Fruit fly (Drosophila melanogaster) whole organism, prepupa: ENCODE results near the gene BTBD9.

Source experiments
- CG10631 ChIP-seq: fragments of 200-800 bp; sonication (Bioruptor generic); optimal IDR thresholded peaks from 2 replicates; lab custom pipeline; 2016; ENCODE audit warnings: missing biosample characterization, missing genetic modification characterization
- CG10669 ChIP-seq: fragments of 200-800 bp; sonication (Bioruptor generic); optimal IDR thresholded peaks from 3 replicates; lab custom pipeline; 2018; ENCODE audit warnings: missing biosample characterization, mild to moderate bottlenecking, missing genetic modification characterization, moderate library complexity
- CG11902 ChIP-seq: fragments of 200-800 bp; sonication (Bioruptor generic); optimal IDR thresholded peaks from 3 replicates; lab custom pipeline; 2016; ENCODE audit warnings: missing biosample characterization, missing genetic modification characterization
- CG15336 ChIP-seq: fragments of 200-800 bp; sonication (Bioruptor generic); IDR thresholded peaks from 2 replicates; pipeline ENCODE4 v1.3.6; 2022; ENCODE audit warnings: missing biosample characterization, missing genetic modification characterization
- CG1621 ChIP-seq: fragments of 200-800 bp; sonication (Bioruptor generic); optimal IDR thresholded peaks from 3 replicates; lab custom pipeline; 2018; ENCODE audit warnings: missing biosample characterization, mild to moderate bottlenecking, missing genetic modification characterization
- CG16779 ChIP-seq: fragments of 200-800 bp; sonication (Bioruptor generic); optimal IDR thresholded peaks from 3 replicates; lab custom pipeline; 2017; ENCODE audit warnings: missing biosample characterization, mild to moderate bottlenecking, missing genetic modification characterization
- CG3032 ChIP-seq: fragments of 200-800 bp; optimal IDR thresholded peaks from 2 replicates; lab custom pipeline; 2019; ENCODE audit warnings: missing biosample characterization, mild to moderate bottlenecking, missing genetic modification characterization, moderate library complexity
- CG31627 ChIP-seq: fragments of 200-800 bp; sonication (Bioruptor generic); optimal IDR thresholded peaks from 3 replicates; lab custom pipeline; 2016; ENCODE audit warnings: missing biosample characterization, missing genetic modification characterization
- CG32006 ChIP-seq: fragments of 200-800 bp; sonication (Bioruptor generic); optimal IDR thresholded peaks from 3 replicates; lab custom pipeline; 2017; ENCODE audit warnings: missing biosample characterization, mild to moderate bottlenecking, missing genetic modification characterization
- CG34406 ChIP-seq: fragments of 200-800 bp; sonication (Bioruptor generic); optimal IDR thresholded peaks from 3 replicates; lab custom pipeline; 2016; ENCODE audit warnings: missing biosample characterization, missing genetic modification characterization
- CG3919 ChIP-seq: fragments of 200-800 bp; sonication (Bioruptor generic); optimal IDR thresholded peaks from 3 replicates; lab custom pipeline; 2016; ENCODE audit warnings: missing biosample characterization, missing genetic modification characterization
- CG6163 ChIP-seq: fragments of 200-800 bp; sonication (Bioruptor generic); IDR thresholded peaks from 3 replicates; pipeline ENCODE4 v1.3.6; 2022; ENCODE audit warnings: missing biosample characterization, missing genetic modification characterization
- CG6792 ChIP-seq: fragments of 200-800 bp; sonication (Bioruptor generic); optimal IDR thresholded peaks from 3 replicates; lab custom pipeline; 2016; ENCODE audit warnings: missing biosample characterization, missing genetic modification characterization
- CG6808 ChIP-seq: fragments of 200-800 bp; sonication (Bioruptor generic); optimal IDR thresholded peaks from 3 replicates; lab custom pipeline; 2017; ENCODE audit warnings: missing biosample characterization, missing genetic modification characterization, mild to moderate bottlenecking, moderate library complexity, missing genetic modification reagents
- CG6854 ChIP-seq: fragments of 200-800 bp; sonication (Bioruptor generic); optimal IDR thresholded peaks from 2 replicates; lab custom pipeline; 2017; ENCODE audit warnings: missing biosample characterization, mild to moderate bottlenecking, missing genetic modification characterization
- CG7368 ChIP-seq: fragments of 200-800 bp; sonication (Bioruptor generic); optimal IDR thresholded peaks from 3 replicates; lab custom pipeline; 2016; ENCODE audit warnings: missing biosample characterization, missing genetic modification characterization
- CG8119 ChIP-seq: fragments of 200-800 bp; sonication (Bioruptor generic); IDR thresholded peaks from 3 replicates; pipeline ENCODE4 v1.3.6; 2022; ENCODE audit warnings: missing biosample characterization, missing genetic modification characterization
- CG8319 ChIP-seq: fragments of 200-800 bp; sonication (Bioruptor generic); optimal IDR thresholded peaks from 3 replicates; lab custom pipeline; 2016; ENCODE audit warnings: missing biosample characterization, missing genetic modification characterization
- CG8632 ChIP-seq: fragments of 200-800 bp; sonication (Bioruptor generic); optimal IDR thresholded peaks from 3 replicates; lab custom pipeline; 2016; ENCODE audit warnings: missing biosample characterization, missing genetic modification characterization
- CG9139 ChIP-seq: fragments of 200-800 bp; sonication (Bioruptor generic); optimal IDR thresholded peaks from 3 replicates; lab custom pipeline; 2017; ENCODE audit warnings: missing biosample characterization, mild to moderate bottlenecking, missing genetic modification characterization
- Eip78C ChIP-seq: fragments of 200-800 bp; sonication (Bioruptor generic); peaks from one replicate; lab custom pipeline; 2016; ENCODE audit warnings: missing biosample characterization, missing genetic modification characterization
- Eip93F ChIP-seq: fragments of 200-800 bp; sonication (Bioruptor generic); optimal IDR thresholded peaks from 2 replicates; lab custom pipeline; 2016; ENCODE audit warnings: missing biosample characterization, mild to moderate bottlenecking, missing genetic modification characterization
- Ets21C ChIP-seq: fragments of 200-800 bp; sonication (Bioruptor generic); optimal IDR thresholded peaks from 3 replicates; lab custom pipeline; 2016; ENCODE audit warnings: missing biosample characterization, missing genetic modification characterization
- Ets96B ChIP-seq: fragments of 200-800 bp; optimal IDR thresholded peaks from 2 replicates; lab custom pipeline; 2019; ENCODE audit warnings: missing biosample characterization, mild to moderate bottlenecking, missing genetic modification characterization, moderate library complexity
- Gug ChIP-seq: fragments of 200-800 bp; sonication (Bioruptor generic); IDR thresholded peaks from 2 replicates; pipeline ENCODE4 v1.3.6; 2022; ENCODE audit warnings: missing biosample characterization, missing genetic modification characterization
- Hr38 ChIP-seq: sonication (Bioruptor generic); optimal IDR thresholded peaks from 2 replicates; lab custom pipeline; 2016; ENCODE audit warnings: missing biosample characterization, missing genetic modification characterization
- Hr39 ChIP-seq: fragments of 200-800 bp; sonication (Bioruptor generic); optimal IDR thresholded peaks from 2 replicates; lab custom pipeline; 2016; ENCODE audit warnings: missing biosample characterization, missing genetic modification characterization
- Hr4 ChIP-seq: fragments of 200-800 bp; sonication (Bioruptor generic); optimal IDR thresholded peaks from 3 replicates; lab custom pipeline; 2016; ENCODE audit warnings: missing biosample characterization, missing genetic modification characterization
- OdsH ChIP-seq: fragments of 200-800 bp; sonication (Bioruptor generic); optimal IDR thresholded peaks from 3 replicates; lab custom pipeline; 2016; ENCODE audit warnings: missing biosample characterization, missing genetic modification characterization
- Smox ChIP-seq: fragments of 200-800 bp; sonication (Bioruptor generic); optimal IDR thresholded peaks from 3 replicates; lab custom pipeline; 2016; ENCODE audit warnings: missing biosample characterization, missing genetic modification characterization
- Sox102F ChIP-seq: fragments of 200-800 bp; sonication (Bioruptor generic); optimal IDR thresholded peaks from 2 replicates; lab custom pipeline; 2016; ENCODE audit warnings: missing biosample characterization, mild to moderate bottlenecking, missing genetic modification characterization
- Sox14 ChIP-seq: fragments of 200-800 bp; sonication (Bioruptor generic); optimal IDR thresholded peaks from 3 replicates; lab custom pipeline; 2016; ENCODE audit warnings: missing biosample characterization, missing genetic modification characterization
- Sox15 ChIP-seq: fragments of 200-800 bp; sonication (Bioruptor generic); optimal IDR thresholded peaks from 3 replicates; lab custom pipeline; 2016; ENCODE audit warnings: missing biosample characterization, missing genetic modification characterization
- achi ChIP-seq: fragments of 200-800 bp; sonication (Bioruptor generic); optimal IDR thresholded peaks from 3 replicates; lab custom pipeline; 2016; ENCODE audit warnings: missing biosample characterization, missing genetic modification characterization
- acj6 ChIP-seq: fragments of 200-800 bp; sonication (Bioruptor generic); optimal IDR thresholded peaks from 3 replicates; lab custom pipeline; 2016; ENCODE audit warnings: missing biosample characterization, missing genetic modification characterization
- cyc ChIP-seq: fragments of 200-800 bp; sonication (Bioruptor generic); optimal IDR thresholded peaks from 3 replicates; lab custom pipeline; 2016; ENCODE audit warnings: missing biosample characterization, missing genetic modification characterization
- dac ChIP-seq: fragments of 200-800 bp; sonication (Bioruptor generic); optimal IDR thresholded peaks from 2 replicates; lab custom pipeline; 2017; ENCODE audit warnings: missing biosample characterization, mild to moderate bottlenecking, missing genetic modification characterization
- eg ChIP-seq: fragments of 200-800 bp; sonication (Bioruptor generic); IDR thresholded peaks from 3 replicates; pipeline ENCODE4 v1.3.6; 2022; ENCODE audit warnings: missing biosample characterization, missing genetic modification characterization
- esn ChIP-seq: fragments of 200-800 bp; sonication (Bioruptor generic); optimal IDR thresholded peaks from 2 replicates; lab custom pipeline; 2016; ENCODE audit warnings: missing biosample characterization, mild to moderate bottlenecking, missing genetic modification characterization, moderate library complexity
- fd85E ChIP-seq: fragments of 200-800 bp; sonication (Bioruptor generic); optimal IDR thresholded peaks from 3 replicates; lab custom pipeline; 2016; ENCODE audit warnings: missing biosample characterization, missing genetic modification characterization
- fkh ChIP-seq: fragments of 200-800 bp; sonication (Bioruptor generic); optimal IDR thresholded peaks from 3 replicates; lab custom pipeline; 2017; ENCODE audit warnings: missing biosample characterization, mild to moderate bottlenecking, missing genetic modification characterization, moderate library complexity
- net ChIP-seq: fragments of 200-800 bp; sonication (Bioruptor generic); optimal IDR thresholded peaks from 3 replicates; lab custom pipeline; 2016; ENCODE audit warnings: missing biosample characterization, missing genetic modification characterization
- salr ChIP-seq, 2 experiments: fragments of 200-800 bp; sonication (Bioruptor generic); optimal IDR thresholded peaks; 3 replicates each; lab custom pipeline; 2016 to 2018; ENCODE audit warnings: missing biosample characterization in 2 of 2, missing genetic modification characterization in 2 of 2, mild to moderate bottlenecking in 1 of 2
- spab ChIP-seq: fragments of 200-800 bp; sonication (Bioruptor generic); optimal IDR thresholded peaks from 2 replicates; lab custom pipeline; 2017; ENCODE audit warnings: missing biosample characterization, mild to moderate bottlenecking, missing genetic modification characterization, missing genetic modification reagents
- ss ChIP-seq, 2 experiments: fragments of 200-800 bp; sonication (Bioruptor generic); optimal IDR thresholded peaks; 2 replicates in 1 of 2; 3 replicates in 1 of 2; lab custom pipeline; 2017 to 2018; ENCODE audit warnings: mild to moderate bottlenecking in 2 of 2, missing biosample characterization in 2 of 2, missing genetic modification characterization in 2 of 2, moderate library complexity in 1 of 2
- svp ChIP-seq: fragments of 200-800 bp; sonication (Bioruptor generic); peaks from one replicate; lab custom pipeline; 2016; ENCODE audit warnings: missing biosample characterization, missing genetic modification characterization
- topi ChIP-seq: fragments of 200-800 bp; sonication (Bioruptor generic); optimal IDR thresholded peaks from 3 replicates; lab custom pipeline; 2016; ENCODE audit warnings: missing biosample characterization, missing genetic modification characterization

BTBD9 gene

DNA sequence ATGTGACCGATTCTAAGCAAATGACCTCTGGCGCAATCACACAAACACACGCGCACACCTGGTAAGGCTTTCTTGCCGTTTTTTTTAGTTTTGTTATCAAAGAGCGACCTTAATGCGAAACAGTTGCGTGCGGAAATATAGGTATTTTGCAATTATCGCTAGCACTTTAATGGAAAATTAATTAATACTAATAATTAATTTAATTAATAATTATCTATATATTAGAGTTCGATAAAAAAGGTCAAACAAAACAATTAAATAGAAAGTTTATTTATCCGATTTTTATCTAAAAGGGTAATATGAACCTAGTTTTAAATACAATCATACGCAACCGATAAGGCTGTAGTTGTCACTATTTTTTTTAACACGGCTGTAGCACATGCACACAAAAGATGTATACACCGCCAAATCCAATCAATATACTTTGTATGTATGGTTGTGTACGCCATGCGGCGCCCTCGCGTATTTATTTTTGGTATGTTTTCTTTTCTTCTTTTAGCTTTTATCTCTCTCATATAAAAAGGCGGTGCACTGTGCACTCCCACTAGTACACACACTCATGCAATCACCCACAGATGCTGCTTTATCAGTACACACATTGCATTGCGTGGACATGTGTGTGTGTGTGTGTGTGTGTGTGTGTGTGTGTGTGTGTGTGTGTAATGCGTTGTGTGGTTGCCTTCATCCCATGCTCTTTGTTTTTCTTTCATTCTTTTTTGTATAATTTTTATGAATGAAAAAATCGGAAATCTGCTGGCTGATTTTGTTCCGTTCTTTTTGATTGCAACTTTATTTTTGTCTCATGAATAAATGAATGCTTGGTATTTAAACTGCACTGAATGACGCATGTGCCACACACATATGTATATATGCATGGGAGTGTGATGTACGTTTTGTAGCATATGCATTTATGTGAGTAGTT, 34.4 kb downstream of the BTBD9 start (continued):
- TF ChIP-seq esn (GFP tag; lab: Kevin White, UChicago): peak; percentile 49
- TF ChIP-seq Sox15 (GFP tag; lab: Kevin White, UChicago): peak; percentile 27
- peak; percentile 7 to 47 for TF ChIP-seq ss (GFP tag; optimal IDR thresholded peaks at IDR 0.05; lab: Kevin White, UChicago)
- no peak for TF ChIP-seq dac (GFP tag; lab: Kevin White, UChicago)
- no peak for TF ChIP-seq Sox102F
- no peak for TF ChIP-seq fd85E (GFP tag; lab: Kevin White, UChicago)
- TF ChIP-seq fkh (GFP tag; lab: Kevin White, UChicago): peak; percentile 32
- TF ChIP-seq CG6808: peak; percentile 9
- peak; percentile 28 for TF ChIP-seq Hr4 (GFP tag; lab: Kevin White, UChicago)

- TF ChIP-seq svp (GFP tag; lab: Kevin White, UChicago) (peak; percentile 65), CG34406 (GFP tag; lab: Kevin White, UChicago) (no peak), CG6792 (GFP tag; lab: Kevin White, UChicago) (no peak), achi (GFP tag; lab: Kevin White, UChicago) (peak; percentile 4), CG8119 (no peak; the same call in 2 of the 3 replicates), OdsH (GFP tag; lab: Kevin White, UChicago) (peak; percentile 5), CG32006 (peak; percentile 13), Hr4 (GFP tag; lab: Kevin White, UChicago) (peak; percentile 48), acj6 (peak; percentile 28), Eip78C (peak; percentile 51), fkh (GFP tag; lab: Kevin White, UChicago) (no peak), CG11902 (GFP tag; lab: Kevin White, UChicago) (no peak), topi (peak; percentile 14), Ets96B (no peak), Sox15 (GFP tag; lab: Kevin White, UChicago) (no peak), CG1621 (tag; lab: Kevin White, UChicago) (no peak), Sox14 (GFP tag; lab: Kevin White, UChicago) (peak; percentile 15), CG7368 (GFP tag; lab: Kevin White, UChicago) (no peak), esn (GFP tag; lab: Kevin White, UChicago) (peak; percentile 37), CG6808 (no peak), CG10631 (no peak), CG3919 (GFP tag; lab: Kevin White, UChicago) (no peak), CG16779 (tag; lab: Kevin White, UChicago) (no peak), CG3032 (tag; lab: Kevin White, UChicago) (no peak), CG6163 (GFP tag; lab: Robert Waterston, UW) (peak; percentile 64; the same call in 2 of the 3 replicates), Hr39 (GFP tag; lab: Kevin White, UChicago) (peak; percentile 46), cyc (GFP tag; lab: Kevin White, UChicago) (peak; percentile 30), salr (GFP tag; optimal IDR thresholded peaks at IDR 0.05; lab: Kevin White, UChicago) (no peak), Sox102F (peak; percentile 8), eg (GFP tag; lab: Robert Waterston, UW) (peak; percentile 49; the same call in 1 of the 3 replicates), Smox (GFP tag; lab: Kevin White, UChicago) (peak; percentile 19), dac (GFP tag; lab: Kevin White, UChicago) (no peak), Gug (GFP tag; lab: Robert Waterston, UW) (no peak), spab (no peak), Hr38 (GFP tag; lab: Kevin White, UChicago) (no peak), net (peak; percentile 36), CG15336 (GFP tag; lab: Robert Waterston, UW) (peak; percentile 47), CG31627 (GFP tag; lab: Kevin White, UChicago) (peak; percentile 27), Eip93F (GFP tag; lab: Kevin White, UChicago) (no peak), CG8632 (GFP tag; lab: Kevin White, UChicago) (no peak), CG6854 (GFP tag; lab: Kevin White, UChicago) (no peak), Ets21C (GFP tag; lab: Kevin White, UChicago) (no peak), CG10669 (GFP tag; lab: Kevin White, UChicago) (peak; percentile 0), ss (GFP tag; optimal IDR thresholded peaks at IDR 0.05; lab: Kevin White, UChicago) (no peak), CG9139 (no peak), CG8319 (GFP tag; lab: Kevin White, UChicago) (no peak)
Observed at dm6 chrX:10804042-10804441, 35.7 kb downstream of the BTBD9 start.
